Fruit fly (Drosophila melanogaster): ENCODE results near the gene CG31368.

DNA sequence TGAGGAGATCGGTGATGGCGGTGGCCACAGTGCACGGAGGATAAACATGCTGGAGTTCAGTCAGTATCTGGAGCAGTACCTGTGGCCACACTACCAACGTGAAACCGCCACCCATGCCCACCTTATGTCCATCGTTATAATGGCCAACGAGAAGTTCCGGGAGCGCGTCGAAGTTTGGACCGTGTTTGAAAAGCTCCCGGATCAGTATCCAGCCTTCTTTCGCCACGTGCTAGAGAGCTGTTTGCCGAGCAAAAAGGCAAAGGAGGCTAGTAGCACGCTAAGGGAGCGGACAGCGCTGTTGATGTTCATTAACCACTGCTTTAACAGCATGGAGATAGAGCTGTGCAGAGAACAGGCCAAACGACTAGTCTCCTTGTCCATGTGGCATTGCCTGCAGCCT lies 539 bp downstream of the CG31368 start:
- TF ChIP-seq tai (GFP tag; optimal IDR thresholded peaks at IDR 0.05) (no peak), OdsH (GFP tag; optimal IDR thresholded peaks at IDR 0.05) (no peak), fru (GFP tag; optimal IDR thresholded peaks at IDR 0.05) (no peak), Rel (GFP tag; optimal IDR thresholded peaks at IDR 0.05) (no peak), Rel (tag; optimal IDR thresholded peaks at IDR 0.05) (no peak), dsf (GFP tag; optimal IDR thresholded peaks at IDR 0.05; ENCODE audit: borderline replicate concordance) (no peak), Jra (GFP tag; optimal IDR thresholded peaks at IDR 0.05) (no peak), sv (GFP tag; optimal IDR thresholded peaks at IDR 0.05) (no peak), h (GFP tag; optimal IDR thresholded peaks at IDR 0.05) (no peak), psq (GFP tag; optimal IDR thresholded peaks at IDR 0.05) (no peak), ey (GFP tag; optimal IDR thresholded peaks at IDR 0.05) (no peak), Myc (optimal IDR thresholded peaks at IDR 0.05) (no peak)
